Fruit fly (Drosophila melanogaster) whole organism, prepupa: ENCODE data around the gene Cys.
A peak's percentile ranks its signal among the peaks of the same experiment; 100 is the strongest.

ENCODE experiments used
- Blimp-1 ChIP-seq: fragments of 200-800 bp; sonication (Bioruptor generic); optimal IDR thresholded peaks from 3 replicates; lab custom pipeline; 2017; ENCODE audit warnings: missing biosample characterization, missing genetic modification characterization, mild to moderate bottlenecking, moderate library complexity, missing genetic modification reagents
- CG10631 ChIP-seq: fragments of 200-800 bp; sonication (Bioruptor generic); optimal IDR thresholded peaks from 2 replicates; lab custom pipeline; 2016; ENCODE audit warnings: missing biosample characterization, missing genetic modification characterization
- CG10669 ChIP-seq: fragments of 200-800 bp; sonication (Bioruptor generic); optimal IDR thresholded peaks from 3 replicates; lab custom pipeline; 2018; ENCODE audit warnings: missing biosample characterization, mild to moderate bottlenecking, missing genetic modification characterization, moderate library complexity
- CG11762 ChIP-seq: fragments of 200-800 bp; sonication (Bioruptor generic); optimal IDR thresholded peaks from 3 replicates; lab custom pipeline; 2016; ENCODE audit warnings: missing biosample characterization, missing genetic modification characterization; ENCODE audit not compliant: insufficient read depth
- CG15336 ChIP-seq: fragments of 200-800 bp; sonication (Bioruptor generic); IDR thresholded peaks from 2 replicates; pipeline ENCODE4 v1.3.6; 2022; ENCODE audit warnings: missing biosample characterization, missing genetic modification characterization
- CG1621 ChIP-seq: fragments of 200-800 bp; sonication (Bioruptor generic); optimal IDR thresholded peaks from 3 replicates; lab custom pipeline; 2018; ENCODE audit warnings: missing biosample characterization, mild to moderate bottlenecking, missing genetic modification characterization
- CG16779 ChIP-seq: fragments of 200-800 bp; sonication (Bioruptor generic); optimal IDR thresholded peaks from 3 replicates; lab custom pipeline; 2017; ENCODE audit warnings: missing biosample characterization, mild to moderate bottlenecking, missing genetic modification characterization
- CG3032 ChIP-seq: fragments of 200-800 bp; optimal IDR thresholded peaks from 2 replicates; lab custom pipeline; 2019; ENCODE audit warnings: missing biosample characterization, mild to moderate bottlenecking, missing genetic modification characterization, moderate library complexity
- CG31627 ChIP-seq: fragments of 200-800 bp; sonication (Bioruptor generic); optimal IDR thresholded peaks from 3 replicates; lab custom pipeline; 2016; ENCODE audit warnings: missing biosample characterization, missing genetic modification characterization
- CG32006 ChIP-seq: fragments of 200-800 bp; sonication (Bioruptor generic); optimal IDR thresholded peaks from 3 replicates; lab custom pipeline; 2017; ENCODE audit warnings: missing biosample characterization, mild to moderate bottlenecking, missing genetic modification characterization
- CG34406 ChIP-seq: fragments of 200-800 bp; sonication (Bioruptor generic); optimal IDR thresholded peaks from 3 replicates; lab custom pipeline; 2016; ENCODE audit warnings: missing biosample characterization, missing genetic modification characterization
- CG3919 ChIP-seq: fragments of 200-800 bp; sonication (Bioruptor generic); optimal IDR thresholded peaks from 3 replicates; lab custom pipeline; 2016; ENCODE audit warnings: missing biosample characterization, missing genetic modification characterization
- CG4318 ChIP-seq: fragments of 200-800 bp; sonication (Bioruptor generic); optimal IDR thresholded peaks from 3 replicates; lab custom pipeline; 2017; ENCODE audit warnings: missing biosample characterization, mild to moderate bottlenecking, missing genetic modification characterization
- CG6276 ChIP-seq: fragments of 200-800 bp; sonication (Bioruptor generic); optimal IDR thresholded peaks from 2 replicates; lab custom pipeline; 2017; ENCODE audit warnings: missing biosample characterization, mild to moderate bottlenecking, missing genetic modification characterization
- CG6792 ChIP-seq: fragments of 200-800 bp; sonication (Bioruptor generic); optimal IDR thresholded peaks from 3 replicates; lab custom pipeline; 2016; ENCODE audit warnings: missing biosample characterization, missing genetic modification characterization
- CG6808 ChIP-seq: fragments of 200-800 bp; sonication (Bioruptor generic); optimal IDR thresholded peaks from 3 replicates; lab custom pipeline; 2017; ENCODE audit warnings: missing biosample characterization, missing genetic modification characterization, mild to moderate bottlenecking, moderate library complexity, missing genetic modification reagents
- CG6854 ChIP-seq: fragments of 200-800 bp; sonication (Bioruptor generic); optimal IDR thresholded peaks from 2 replicates; lab custom pipeline; 2017; ENCODE audit warnings: missing biosample characterization, mild to moderate bottlenecking, missing genetic modification characterization
- CG8119 ChIP-seq: fragments of 200-800 bp; sonication (Bioruptor generic); IDR thresholded peaks from 3 replicates; pipeline ENCODE4 v1.3.6; 2022; ENCODE audit warnings: missing biosample characterization, missing genetic modification characterization
- CG8319 ChIP-seq: fragments of 200-800 bp; sonication (Bioruptor generic); optimal IDR thresholded peaks from 3 replicates; lab custom pipeline; 2016; ENCODE audit warnings: missing biosample characterization, missing genetic modification characterization
- CG8632 ChIP-seq: fragments of 200-800 bp; sonication (Bioruptor generic); optimal IDR thresholded peaks from 3 replicates; lab custom pipeline; 2016; ENCODE audit warnings: missing biosample characterization, missing genetic modification characterization
- CG9139 ChIP-seq: fragments of 200-800 bp; sonication (Bioruptor generic); optimal IDR thresholded peaks from 3 replicates; lab custom pipeline; 2017; ENCODE audit warnings: missing biosample characterization, mild to moderate bottlenecking, missing genetic modification characterization
- Eip75B ChIP-seq: fragments of 200-800 bp; sonication (Bioruptor generic); optimal IDR thresholded peaks from 3 replicates; lab custom pipeline; 2016; ENCODE audit warnings: missing biosample characterization, missing genetic modification characterization
- Eip78C ChIP-seq: fragments of 200-800 bp; sonication (Bioruptor generic); peaks from one replicate; lab custom pipeline; 2016; ENCODE audit warnings: missing biosample characterization, missing genetic modification characterization
- Eip93F ChIP-seq: fragments of 200-800 bp; sonication (Bioruptor generic); optimal IDR thresholded peaks from 2 replicates; lab custom pipeline; 2016; ENCODE audit warnings: missing biosample characterization, mild to moderate bottlenecking, missing genetic modification characterization
- Ets21C ChIP-seq: fragments of 200-800 bp; sonication (Bioruptor generic); optimal IDR thresholded peaks from 3 replicates; lab custom pipeline; 2016; ENCODE audit warnings: missing biosample characterization, missing genetic modification characterization
- Ets96B ChIP-seq: fragments of 200-800 bp; optimal IDR thresholded peaks from 2 replicates; lab custom pipeline; 2019; ENCODE audit warnings: missing biosample characterization, mild to moderate bottlenecking, missing genetic modification characterization, moderate library complexity
- Hr4 ChIP-seq: fragments of 200-800 bp; sonication (Bioruptor generic); optimal IDR thresholded peaks from 3 replicates; lab custom pipeline; 2016; ENCODE audit warnings: missing biosample characterization, missing genetic modification characterization
- Lpt ChIP-seq: fragments of 200-800 bp; sonication (Bioruptor generic); optimal IDR thresholded peaks from 3 replicates; lab custom pipeline; 2016; ENCODE audit warnings: missing biosample characterization, missing genetic modification characterization
- Met ChIP-seq: fragments of 200-800 bp; sonication (Bioruptor generic); optimal IDR thresholded peaks from 3 replicates; lab custom pipeline; 2016; ENCODE audit warnings: missing biosample characterization, missing genetic modification characterization
- OdsH ChIP-seq: fragments of 200-800 bp; sonication (Bioruptor generic); optimal IDR thresholded peaks from 3 replicates; lab custom pipeline; 2016; ENCODE audit warnings: missing biosample characterization, missing genetic modification characterization
- Smox ChIP-seq: fragments of 200-800 bp; sonication (Bioruptor generic); optimal IDR thresholded peaks from 3 replicates; lab custom pipeline; 2016; ENCODE audit warnings: missing biosample characterization, missing genetic modification characterization
- Sox14 ChIP-seq: fragments of 200-800 bp; sonication (Bioruptor generic); optimal IDR thresholded peaks from 3 replicates; lab custom pipeline; 2016; ENCODE audit warnings: missing biosample characterization, missing genetic modification characterization
- acj6 ChIP-seq: fragments of 200-800 bp; sonication (Bioruptor generic); optimal IDR thresholded peaks from 3 replicates; lab custom pipeline; 2016; ENCODE audit warnings: missing biosample characterization, missing genetic modification characterization
- cyc ChIP-seq: fragments of 200-800 bp; sonication (Bioruptor generic); optimal IDR thresholded peaks from 3 replicates; lab custom pipeline; 2016; ENCODE audit warnings: missing biosample characterization, missing genetic modification characterization
- dac ChIP-seq: fragments of 200-800 bp; sonication (Bioruptor generic); optimal IDR thresholded peaks from 2 replicates; lab custom pipeline; 2017; ENCODE audit warnings: missing biosample characterization, mild to moderate bottlenecking, missing genetic modification characterization
- dsx ChIP-seq: fragments of 200-800 bp; optimal IDR thresholded peaks from 3 replicates; lab custom pipeline; 2019; ENCODE audit warnings: missing biosample characterization, mild to moderate bottlenecking, missing genetic modification characterization, moderate library complexity; ENCODE audit not compliant: poor library complexity, severe bottlenecking
- esn ChIP-seq: fragments of 200-800 bp; sonication (Bioruptor generic); optimal IDR thresholded peaks from 2 replicates; lab custom pipeline; 2016; ENCODE audit warnings: missing biosample characterization, mild to moderate bottlenecking, missing genetic modification characterization, moderate library complexity
- fd59A ChIP-seq: fragments of 200-800 bp; sonication (Bioruptor generic); optimal IDR thresholded peaks from 2 replicates; lab custom pipeline; 2017; ENCODE audit warnings: missing biosample characterization, mild to moderate bottlenecking, missing genetic modification characterization, missing genetic modification reagents
- fd85E ChIP-seq: fragments of 200-800 bp; sonication (Bioruptor generic); optimal IDR thresholded peaks from 3 replicates; lab custom pipeline; 2016; ENCODE audit warnings: missing biosample characterization, missing genetic modification characterization
- fkh ChIP-seq: fragments of 200-800 bp; sonication (Bioruptor generic); optimal IDR thresholded peaks from 3 replicates; lab custom pipeline; 2017; ENCODE audit warnings: missing biosample characterization, mild to moderate bottlenecking, missing genetic modification characterization, moderate library complexity
- lz ChIP-seq: fragments of 200-800 bp; sonication (Bioruptor generic); optimal IDR thresholded peaks from 3 replicates; lab custom pipeline; 2016; ENCODE audit warnings: missing biosample characterization, missing genetic modification characterization
- net ChIP-seq: fragments of 200-800 bp; sonication (Bioruptor generic); optimal IDR thresholded peaks from 3 replicates; lab custom pipeline; 2016; ENCODE audit warnings: missing biosample characterization, missing genetic modification characterization
- pdm3 ChIP-seq: fragments of 200-800 bp; sonication (Bioruptor generic); optimal IDR thresholded peaks from 3 replicates; lab custom pipeline; 2016; ENCODE audit warnings: missing biosample characterization, missing genetic modification characterization
- salr ChIP-seq, 2 experiments: fragments of 200-800 bp; sonication (Bioruptor generic); optimal IDR thresholded peaks; 3 replicates each; lab custom pipeline; 2016 to 2018; ENCODE audit warnings: missing biosample characterization in 2 of 2, missing genetic modification characterization in 2 of 2, mild to moderate bottlenecking in 1 of 2
- ss ChIP-seq, 2 experiments: fragments of 200-800 bp; sonication (Bioruptor generic); optimal IDR thresholded peaks; 2 replicates in 1 of 2; 3 replicates in 1 of 2; lab custom pipeline; 2017 to 2018; ENCODE audit warnings: mild to moderate bottlenecking in 2 of 2, missing biosample characterization in 2 of 2, missing genetic modification characterization in 2 of 2, moderate library complexity in 1 of 2
- svp ChIP-seq: fragments of 200-800 bp; sonication (Bioruptor generic); peaks from one replicate; lab custom pipeline; 2016; ENCODE audit warnings: missing biosample characterization, missing genetic modification characterization
- topi ChIP-seq: fragments of 200-800 bp; sonication (Bioruptor generic); optimal IDR thresholded peaks from 3 replicates; lab custom pipeline; 2016; ENCODE audit warnings: missing biosample characterization, missing genetic modification characterization
- vri ChIP-seq: fragments of 200-800 bp; sonication (Bioruptor generic); optimal IDR thresholded peaks from 3 replicates; lab custom pipeline; 2016; ENCODE audit warnings: missing biosample characterization, mild to moderate bottlenecking, missing genetic modification characterization

Cys gene

dm6 chr3R:14559954-14560353 is 9.5 kb downstream of the Cys start, which contains the start of gene CG14854:
TSS of gene CG14854 (minus strand) at chr3R:14560054.
- TF ChIP-seq CG3032 (no peak), Eip75B (no peak), vri (GFP tag; lab: Kevin White, UChicago) (no peak), CG8319 (GFP tag; lab: Kevin White, UChicago) (no peak), Blimp-1 (GFP tag; lab: Kevin White, UChicago) (no peak), CG3919 (no peak), acj6 (GFP tag; lab: Kevin White, UChicago) (no peak), Met (GFP tag; lab: Kevin White, UChicago) (no peak), cyc (no peak), Eip78C (GFP tag; lab: Kevin White, UChicago) (no peak), esn (GFP tag; lab: Kevin White, UChicago) (no peak), CG6276 (no peak), lz (GFP tag; lab: Kevin White, UChicago) (no peak), CG10631 (GFP tag; lab: Kevin White, UChicago) (no peak), Sox14 (GFP tag; lab: Kevin White, UChicago) (no peak), Ets96B (tag; lab: Kevin White, UChicago) (no peak), Lpt (no peak), pdm3 (GFP tag; lab: Kevin White, UChicago) (no peak), topi (GFP tag; lab: Kevin White, UChicago) (no peak)

dm6 chr3R:14558383-14558883 is 11.0 kb downstream of the Cys start:
- peak; percentile 72 for TF ChIP-seq Sox14 (GFP tag; lab: Kevin White, UChicago)
- TF ChIP-seq CG32006 (GFP tag; lab: Kevin White, UChicago) = peak; percentile 94
- peak; percentile 72 for TF ChIP-seq CG10669 (GFP tag; lab: Kevin White, UChicago)
- TF ChIP-seq CG11762 (GFP tag; lab: Kevin White, UChicago) = peak; percentile 48
- TF ChIP-seq CG15336 (GFP tag; lab: Robert Waterston, UW) = peak; percentile 88
- no peak for TF ChIP-seq vri (GFP tag; lab: Kevin White, UChicago)
- TF ChIP-seq salr (GFP tag; optimal IDR thresholded peaks at IDR 0.05; lab: Kevin White, UChicago) = peak; percentile 24 to 78
- peak; percentile 15 for TF ChIP-seq Ets21C (GFP tag; lab: Kevin White, UChicago)
- TF ChIP-seq dac (GFP tag; lab: Kevin White, UChicago) = peak; percentile 87
- peak; percentile 58 for TF ChIP-seq CG16779 (tag; lab: Kevin White, UChicago)
- TF ChIP-seq CG3919 = peak; percentile 67
- peak; percentile 37 for TF ChIP-seq fd59A (GFP tag; lab: Kevin White, UChicago)
- TF ChIP-seq CG6792 = peak; percentile 41
- TF ChIP-seq CG8119 (GFP tag; lab: Robert Waterston, UW) = peak; percentile 89
- TF ChIP-seq OdsH (GFP tag; lab: Kevin White, UChicago) = peak; percentile 65
- peak; percentile 48 for TF ChIP-seq CG31627
- no peak for TF ChIP-seq CG8319 (GFP tag; lab: Kevin White, UChicago)
- peak; percentile 66 for TF ChIP-seq net
- peak; percentile 76 for TF ChIP-seq fkh
- TF ChIP-seq fd85E (GFP tag; lab: Kevin White, UChicago) = no peak
- TF ChIP-seq svp = peak; percentile 84
- peak; percentile 92 for TF ChIP-seq Hr4
- TF ChIP-seq CG9139 (GFP tag; lab: Kevin White, UChicago) = no peak
- peak; percentile 30 for TF ChIP-seq CG8632 (GFP tag; lab: Kevin White, UChicago)
- TF ChIP-seq CG1621 (tag; lab: Kevin White, UChicago) = peak; percentile 52
- peak; percentile 67 for TF ChIP-seq lz (GFP tag; lab: Kevin White, UChicago)
- TF ChIP-seq ss (GFP tag; optimal IDR thresholded peaks at IDR 0.05; lab: Kevin White, UChicago) = peak in 1 of 2 experiments; percentile 69
- peak; percentile 86 for TF ChIP-seq CG4318 (GFP tag; lab: Kevin White, UChicago)
- peak; percentile 49 for TF ChIP-seq CG6808 (GFP tag; lab: Kevin White, UChicago)
- TF ChIP-seq CG34406 (GFP tag; lab: Kevin White, UChicago) = peak; percentile 51
- TF ChIP-seq Eip78C (GFP tag; lab: Kevin White, UChicago) = peak; percentile 94
- TF ChIP-seq esn (GFP tag; lab: Kevin White, UChicago) = peak; percentile 59
- TF ChIP-seq Blimp-1 (GFP tag; lab: Kevin White, UChicago) = no peak
- TF ChIP-seq Lpt = peak; percentile 77
- peak; percentile 67 for TF ChIP-seq dsx (GFP tag; lab: Kevin White, UChicago)
- no peak for TF ChIP-seq Eip93F (GFP tag; lab: Kevin White, UChicago)
- TF ChIP-seq CG6854 (GFP tag; lab: Kevin White, UChicago) = no peak
- peak; percentile 79 for TF ChIP-seq pdm3 (GFP tag; lab: Kevin White, UChicago)
- TF ChIP-seq Smox = peak; percentile 46
